Fruit fly (Drosophila melanogaster) whole organism, prepupa: Measurements from ENCODE around the gene Ugt36A1.

Source experiments
- Blimp-1 ChIP-seq: fragments of 200-800 bp; sonication (Bioruptor generic); optimal IDR thresholded peaks from 3 replicates; lab custom pipeline; 2017; ENCODE audit warnings: missing biosample characterization, missing genetic modification characterization, mild to moderate bottlenecking, moderate library complexity, missing genetic modification reagents
- CG10631 ChIP-seq: fragments of 200-800 bp; sonication (Bioruptor generic); optimal IDR thresholded peaks from 2 replicates; lab custom pipeline; 2016; ENCODE audit warnings: missing biosample characterization, missing genetic modification characterization
- CG10669 ChIP-seq: fragments of 200-800 bp; sonication (Bioruptor generic); optimal IDR thresholded peaks from 3 replicates; lab custom pipeline; 2018; ENCODE audit warnings: missing biosample characterization, mild to moderate bottlenecking, missing genetic modification characterization, moderate library complexity
- CG11294 ChIP-seq: fragments of 200-800 bp; sonication (Bioruptor generic); IDR thresholded peaks from 2 replicates; pipeline ENCODE4 v1.3.6; 2022; ENCODE audit warnings: missing biosample characterization, missing genetic modification characterization
- CG11762 ChIP-seq: fragments of 200-800 bp; sonication (Bioruptor generic); optimal IDR thresholded peaks from 3 replicates; lab custom pipeline; 2016; ENCODE audit warnings: missing biosample characterization, missing genetic modification characterization; ENCODE audit not compliant: insufficient read depth
- CG11902 ChIP-seq: fragments of 200-800 bp; sonication (Bioruptor generic); optimal IDR thresholded peaks from 3 replicates; lab custom pipeline; 2016; ENCODE audit warnings: missing biosample characterization, missing genetic modification characterization
- CG15336 ChIP-seq: fragments of 200-800 bp; sonication (Bioruptor generic); IDR thresholded peaks from 2 replicates; pipeline ENCODE4 v1.3.6; 2022; ENCODE audit warnings: missing biosample characterization, missing genetic modification characterization
- CG3032 ChIP-seq: fragments of 200-800 bp; optimal IDR thresholded peaks from 2 replicates; lab custom pipeline; 2019; ENCODE audit warnings: missing biosample characterization, mild to moderate bottlenecking, missing genetic modification characterization, moderate library complexity
- CG31627 ChIP-seq: fragments of 200-800 bp; sonication (Bioruptor generic); optimal IDR thresholded peaks from 3 replicates; lab custom pipeline; 2016; ENCODE audit warnings: missing biosample characterization, missing genetic modification characterization
- CG32006 ChIP-seq: fragments of 200-800 bp; sonication (Bioruptor generic); optimal IDR thresholded peaks from 3 replicates; lab custom pipeline; 2017; ENCODE audit warnings: missing biosample characterization, mild to moderate bottlenecking, missing genetic modification characterization
- CG6163 ChIP-seq: fragments of 200-800 bp; sonication (Bioruptor generic); IDR thresholded peaks from 3 replicates; pipeline ENCODE4 v1.3.6; 2022; ENCODE audit warnings: missing biosample characterization, missing genetic modification characterization
- CG6276 ChIP-seq: fragments of 200-800 bp; sonication (Bioruptor generic); optimal IDR thresholded peaks from 2 replicates; lab custom pipeline; 2017; ENCODE audit warnings: missing biosample characterization, mild to moderate bottlenecking, missing genetic modification characterization
- CG6792 ChIP-seq: fragments of 200-800 bp; sonication (Bioruptor generic); optimal IDR thresholded peaks from 3 replicates; lab custom pipeline; 2016; ENCODE audit warnings: missing biosample characterization, missing genetic modification characterization
- CG6808 ChIP-seq: fragments of 200-800 bp; sonication (Bioruptor generic); optimal IDR thresholded peaks from 3 replicates; lab custom pipeline; 2017; ENCODE audit warnings: missing biosample characterization, missing genetic modification characterization, mild to moderate bottlenecking, moderate library complexity, missing genetic modification reagents
- CG6854 ChIP-seq: fragments of 200-800 bp; sonication (Bioruptor generic); optimal IDR thresholded peaks from 2 replicates; lab custom pipeline; 2017; ENCODE audit warnings: missing biosample characterization, mild to moderate bottlenecking, missing genetic modification characterization
- CG7368 ChIP-seq: fragments of 200-800 bp; sonication (Bioruptor generic); optimal IDR thresholded peaks from 3 replicates; lab custom pipeline; 2016; ENCODE audit warnings: missing biosample characterization, missing genetic modification characterization
- CG8319 ChIP-seq: fragments of 200-800 bp; sonication (Bioruptor generic); optimal IDR thresholded peaks from 3 replicates; lab custom pipeline; 2016; ENCODE audit warnings: missing biosample characterization, missing genetic modification characterization
- Eip75B ChIP-seq: fragments of 200-800 bp; sonication (Bioruptor generic); optimal IDR thresholded peaks from 3 replicates; lab custom pipeline; 2016; ENCODE audit warnings: missing biosample characterization, missing genetic modification characterization
- Eip78C ChIP-seq: fragments of 200-800 bp; sonication (Bioruptor generic); peaks from one replicate; lab custom pipeline; 2016; ENCODE audit warnings: missing biosample characterization, missing genetic modification characterization
- Ets21C ChIP-seq: fragments of 200-800 bp; sonication (Bioruptor generic); optimal IDR thresholded peaks from 3 replicates; lab custom pipeline; 2016; ENCODE audit warnings: missing biosample characterization, missing genetic modification characterization
- Ets96B ChIP-seq: fragments of 200-800 bp; optimal IDR thresholded peaks from 2 replicates; lab custom pipeline; 2019; ENCODE audit warnings: missing biosample characterization, mild to moderate bottlenecking, missing genetic modification characterization, moderate library complexity
- Gug ChIP-seq: fragments of 200-800 bp; sonication (Bioruptor generic); IDR thresholded peaks from 2 replicates; pipeline ENCODE4 v1.3.6; 2022; ENCODE audit warnings: missing biosample characterization, missing genetic modification characterization
- Hr39 ChIP-seq: fragments of 200-800 bp; sonication (Bioruptor generic); optimal IDR thresholded peaks from 2 replicates; lab custom pipeline; 2016; ENCODE audit warnings: missing biosample characterization, missing genetic modification characterization
- Met ChIP-seq: fragments of 200-800 bp; sonication (Bioruptor generic); optimal IDR thresholded peaks from 3 replicates; lab custom pipeline; 2016; ENCODE audit warnings: missing biosample characterization, missing genetic modification characterization
- OdsH ChIP-seq: fragments of 200-800 bp; sonication (Bioruptor generic); optimal IDR thresholded peaks from 3 replicates; lab custom pipeline; 2016; ENCODE audit warnings: missing biosample characterization, missing genetic modification characterization
- Smox ChIP-seq: fragments of 200-800 bp; sonication (Bioruptor generic); optimal IDR thresholded peaks from 3 replicates; lab custom pipeline; 2016; ENCODE audit warnings: missing biosample characterization, missing genetic modification characterization
- Sox102F ChIP-seq: fragments of 200-800 bp; sonication (Bioruptor generic); optimal IDR thresholded peaks from 2 replicates; lab custom pipeline; 2016; ENCODE audit warnings: missing biosample characterization, mild to moderate bottlenecking, missing genetic modification characterization
- Sox14 ChIP-seq: fragments of 200-800 bp; sonication (Bioruptor generic); optimal IDR thresholded peaks from 3 replicates; lab custom pipeline; 2016; ENCODE audit warnings: missing biosample characterization, missing genetic modification characterization
- Sox15 ChIP-seq: fragments of 200-800 bp; sonication (Bioruptor generic); optimal IDR thresholded peaks from 3 replicates; lab custom pipeline; 2016; ENCODE audit warnings: missing biosample characterization, missing genetic modification characterization
- achi ChIP-seq: fragments of 200-800 bp; sonication (Bioruptor generic); optimal IDR thresholded peaks from 3 replicates; lab custom pipeline; 2016; ENCODE audit warnings: missing biosample characterization, missing genetic modification characterization
- acj6 ChIP-seq: fragments of 200-800 bp; sonication (Bioruptor generic); optimal IDR thresholded peaks from 3 replicates; lab custom pipeline; 2016; ENCODE audit warnings: missing biosample characterization, missing genetic modification characterization
- dac ChIP-seq: fragments of 200-800 bp; sonication (Bioruptor generic); optimal IDR thresholded peaks from 2 replicates; lab custom pipeline; 2017; ENCODE audit warnings: missing biosample characterization, mild to moderate bottlenecking, missing genetic modification characterization
- dsx ChIP-seq: fragments of 200-800 bp; optimal IDR thresholded peaks from 3 replicates; lab custom pipeline; 2019; ENCODE audit warnings: missing biosample characterization, mild to moderate bottlenecking, missing genetic modification characterization, moderate library complexity; ENCODE audit not compliant: poor library complexity, severe bottlenecking
- esn ChIP-seq: fragments of 200-800 bp; sonication (Bioruptor generic); optimal IDR thresholded peaks from 2 replicates; lab custom pipeline; 2016; ENCODE audit warnings: missing biosample characterization, mild to moderate bottlenecking, missing genetic modification characterization, moderate library complexity
- fd59A ChIP-seq: fragments of 200-800 bp; sonication (Bioruptor generic); optimal IDR thresholded peaks from 2 replicates; lab custom pipeline; 2017; ENCODE audit warnings: missing biosample characterization, mild to moderate bottlenecking, missing genetic modification characterization, missing genetic modification reagents
- salr ChIP-seq, 2 experiments: fragments of 200-800 bp; sonication (Bioruptor generic); optimal IDR thresholded peaks; 3 replicates each; lab custom pipeline; 2016 to 2018; ENCODE audit warnings: missing biosample characterization in 2 of 2, missing genetic modification characterization in 2 of 2, mild to moderate bottlenecking in 1 of 2
- spab ChIP-seq: fragments of 200-800 bp; sonication (Bioruptor generic); optimal IDR thresholded peaks from 2 replicates; lab custom pipeline; 2017; ENCODE audit warnings: missing biosample characterization, mild to moderate bottlenecking, missing genetic modification characterization, missing genetic modification reagents
- ss ChIP-seq, 2 experiments: fragments of 200-800 bp; sonication (Bioruptor generic); optimal IDR thresholded peaks; 2 replicates in 1 of 2; 3 replicates in 1 of 2; lab custom pipeline; 2017 to 2018; ENCODE audit warnings: mild to moderate bottlenecking in 2 of 2, missing biosample characterization in 2 of 2, missing genetic modification characterization in 2 of 2, moderate library complexity in 1 of 2
- topi ChIP-seq: fragments of 200-800 bp; sonication (Bioruptor generic); optimal IDR thresholded peaks from 3 replicates; lab custom pipeline; 2016; ENCODE audit warnings: missing biosample characterization, missing genetic modification characterization

Gene Ugt36A1

DNA sequence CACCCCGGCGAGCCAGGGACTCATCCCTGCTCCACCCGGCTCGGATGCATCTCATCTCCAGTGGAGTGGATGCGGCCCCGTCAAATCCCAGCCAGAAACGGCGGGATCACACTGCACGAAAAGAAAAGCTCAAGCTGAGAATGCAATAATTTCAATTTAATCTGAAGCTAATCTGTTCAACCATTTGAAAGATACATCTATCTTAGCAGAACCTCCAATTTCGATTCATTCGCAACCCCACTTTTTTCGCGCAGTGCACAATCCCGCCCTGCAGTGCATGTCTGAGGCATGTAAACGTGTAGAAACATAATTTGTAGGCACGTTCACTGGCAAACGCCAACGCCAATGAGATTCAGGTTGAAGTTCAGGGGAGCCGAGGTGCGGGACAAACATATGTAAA, 20.4 kb upstream of the Ugt36A1 start (continued):
- TF ChIP-seq CG6854: no peak
- no peak for TF ChIP-seq CG7368
- no peak for TF ChIP-seq CG6276 (GFP tag; lab: Kevin White, UChicago)
- peak; percentile 20 for TF ChIP-seq Ets21C (GFP tag; lab: Kevin White, UChicago)
- peak; percentile 32; the same call in 1 of the 2 replicates for TF ChIP-seq Gug
- peak; percentile 56 for TF ChIP-seq CG31627 (GFP tag; lab: Kevin White, UChicago)
- peak in 1 of 2 experiments; percentile 31 for TF ChIP-seq salr (GFP tag; optimal IDR thresholded peaks at IDR 0.05; lab: Kevin White, UChicago)
- TF ChIP-seq Hr39 (GFP tag; lab: Kevin White, UChicago): peak; percentile 54
- TF ChIP-seq Ets96B (tag; lab: Kevin White, UChicago): peak; percentile 44
- TF ChIP-seq CG11762 (GFP tag; lab: Kevin White, UChicago): no peak
- TF ChIP-seq Met (GFP tag; lab: Kevin White, UChicago): peak; percentile 58
- TF ChIP-seq CG32006 (GFP tag; lab: Kevin White, UChicago): peak; percentile 44

DNA sequence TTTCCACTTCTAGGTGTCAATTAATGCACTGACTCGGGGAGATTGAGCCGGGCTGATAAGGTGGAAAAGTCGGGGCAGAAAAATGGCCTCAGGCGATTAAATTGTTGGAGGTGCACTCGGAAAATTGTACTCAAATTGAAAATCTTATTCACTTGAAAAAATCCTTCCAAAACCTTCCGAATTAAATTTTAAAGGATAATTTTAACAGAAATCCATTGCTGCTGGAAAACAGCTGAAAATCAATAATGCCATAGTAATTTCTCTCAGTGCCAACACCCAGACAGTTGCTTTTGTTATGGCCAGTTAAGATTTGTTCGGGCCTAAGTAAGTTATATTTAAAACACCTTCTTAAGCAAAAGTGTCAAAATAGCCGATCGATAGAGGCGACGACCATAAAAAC, 18.1 kb upstream of the Ugt36A1 start:
- no peak for TF ChIP-seq acj6
- TF ChIP-seq CG32006 (GFP tag; lab: Kevin White, UChicago): no peak
- peak; percentile 28 for TF ChIP-seq CG6808 (GFP tag; lab: Kevin White, UChicago)
- TF ChIP-seq CG8319 (GFP tag; lab: Kevin White, UChicago): no peak
- TF ChIP-seq CG15336 (GFP tag; lab: Robert Waterston, UW): 0 out of 2 replicates have a peak, but pooled peaks have one; percentile 11
- TF ChIP-seq CG31627 (GFP tag; lab: Kevin White, UChicago): no peak
- TF ChIP-seq Sox102F (GFP tag; lab: Kevin White, UChicago): no peak
- no peak for TF ChIP-seq spab (GFP tag; lab: Kevin White, UChicago)
- no peak for TF ChIP-seq CG11294 (GFP tag; lab: Robert Waterston, UW)
- TF ChIP-seq Eip78C (GFP tag; lab: Kevin White, UChicago): peak; percentile 47
- no peak for TF ChIP-seq Gug
- no peak for TF ChIP-seq Ets96B (tag; lab: Kevin White, UChicago)
- TF ChIP-seq CG3032 (tag; lab: Kevin White, UChicago): peak; percentile 30
- TF ChIP-seq fd59A: no peak
- no peak for TF ChIP-seq salr (GFP tag; optimal IDR thresholded peaks at IDR 0.05; lab: Kevin White, UChicago)
- TF ChIP-seq CG11762 (GFP tag; lab: Kevin White, UChicago): no peak
- no peak for TF ChIP-seq Sox14
- no peak for TF ChIP-seq Smox
- TF ChIP-seq Ets21C (GFP tag; lab: Kevin White, UChicago): no peak
- no peak for TF ChIP-seq esn (GFP tag; lab: Kevin White, UChicago)
- TF ChIP-seq CG6163 (GFP tag; lab: Robert Waterston, UW): peak; percentile 34; the same call in 1 of the 3 replicates
- TF ChIP-seq ss (GFP tag; optimal IDR thresholded peaks at IDR 0.05; lab: Kevin White, UChicago): no peak
- no peak for TF ChIP-seq topi (GFP tag; lab: Kevin White, UChicago)

DNA sequence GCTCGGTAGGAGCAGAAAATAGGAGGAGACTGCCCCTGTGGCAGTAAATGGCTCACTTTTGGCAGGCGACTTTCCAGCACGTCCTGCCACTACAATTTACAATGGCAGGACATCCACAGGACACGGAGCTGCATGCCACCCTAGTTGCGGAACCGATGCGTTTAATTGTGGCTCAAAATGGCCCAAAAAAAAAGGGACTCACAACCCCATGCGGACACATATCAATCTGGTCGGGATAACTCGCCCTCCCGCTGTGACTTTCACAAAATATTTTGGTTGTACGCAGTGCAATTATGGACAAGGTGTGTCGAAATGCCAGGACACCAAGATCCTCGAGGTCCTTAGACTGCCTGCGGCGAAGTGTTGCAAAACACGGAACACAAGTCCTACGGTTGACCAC, 16.3 kb upstream of the Ugt36A1 start:
- TF ChIP-seq OdsH (GFP tag; lab: Kevin White, UChicago) (no peak), CG10669 (GFP tag; lab: Kevin White, UChicago) (no peak), CG6792 (no peak), CG6163 (GFP tag; lab: Robert Waterston, UW) (no peak), CG7368 (no peak), Ets21C (GFP tag; lab: Kevin White, UChicago) (no peak), CG15336 (GFP tag; lab: Robert Waterston, UW) (no peak), esn (GFP tag; lab: Kevin White, UChicago) (no peak)

DNA sequence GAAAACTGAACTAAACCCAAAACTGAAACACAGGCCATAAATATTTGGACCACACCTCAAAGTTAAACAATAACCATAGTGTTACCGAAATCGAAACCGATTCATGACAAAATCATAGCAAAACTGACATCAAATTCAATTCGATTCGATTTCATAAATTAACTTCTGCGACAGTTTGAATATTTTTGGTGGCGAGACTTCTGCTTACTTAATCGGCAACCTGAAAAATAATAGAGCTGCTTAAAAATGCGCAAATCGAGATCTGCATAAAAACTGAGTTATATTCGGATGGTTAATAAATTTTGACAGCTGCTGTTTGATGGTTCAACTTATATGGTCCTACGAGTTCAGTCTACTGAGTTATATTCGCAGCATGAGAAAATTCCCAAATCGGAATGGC, 15.3 kb upstream of the Ugt36A1 start:
- TF ChIP-seq CG6276 (GFP tag; lab: Kevin White, UChicago): no peak

DNA sequence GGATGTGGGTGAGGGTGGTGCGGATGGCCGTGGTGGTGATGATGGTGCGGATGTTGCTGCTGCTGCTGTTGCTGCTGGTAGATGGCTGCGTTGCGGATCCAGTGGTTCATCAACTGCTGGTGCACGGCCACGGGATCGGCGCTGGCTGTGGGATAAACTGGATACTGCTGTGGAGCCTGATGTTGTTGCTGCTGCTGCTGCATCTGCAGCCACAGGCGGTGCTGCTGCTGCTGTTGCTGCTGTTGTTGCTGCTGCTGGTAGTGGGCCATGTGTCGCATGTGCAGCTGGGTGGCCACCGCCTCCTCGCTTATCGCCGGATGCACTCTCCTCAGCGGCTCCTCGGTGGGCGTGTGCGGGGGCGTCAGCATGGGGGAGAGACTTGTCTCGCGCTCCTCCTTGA, 13.2 kb upstream of the Ugt36A1 start:
- no peak for TF ChIP-seq CG3032 (tag; lab: Kevin White, UChicago)
- no peak for TF ChIP-seq Sox14
- TF ChIP-seq CG32006 (GFP tag; lab: Kevin White, UChicago): no peak
- no peak for TF ChIP-seq Blimp-1 (GFP tag; lab: Kevin White, UChicago)
- TF ChIP-seq dac (GFP tag; lab: Kevin White, UChicago): no peak
- no peak for TF ChIP-seq CG11762 (GFP tag; lab: Kevin White, UChicago)
- no peak for TF ChIP-seq Eip75B (GFP tag; lab: Kevin White, UChicago)
- TF ChIP-seq Eip78C (GFP tag; lab: Kevin White, UChicago): no peak
- TF ChIP-seq CG10631 (GFP tag; lab: Kevin White, UChicago): no peak
- no peak for TF ChIP-seq esn (GFP tag; lab: Kevin White, UChicago)
- TF ChIP-seq CG7368: no peak
- TF ChIP-seq CG11902 (GFP tag; lab: Kevin White, UChicago): no peak
- TF ChIP-seq Sox15 (GFP tag; lab: Kevin White, UChicago): no peak
- no peak for TF ChIP-seq achi (GFP tag; lab: Kevin White, UChicago)
- no peak for TF ChIP-seq dsx (GFP tag; lab: Kevin White, UChicago)
